Worm (Caenorhabditis elegans): Measurements from ENCODE around the gene srt-70.

DNA sequence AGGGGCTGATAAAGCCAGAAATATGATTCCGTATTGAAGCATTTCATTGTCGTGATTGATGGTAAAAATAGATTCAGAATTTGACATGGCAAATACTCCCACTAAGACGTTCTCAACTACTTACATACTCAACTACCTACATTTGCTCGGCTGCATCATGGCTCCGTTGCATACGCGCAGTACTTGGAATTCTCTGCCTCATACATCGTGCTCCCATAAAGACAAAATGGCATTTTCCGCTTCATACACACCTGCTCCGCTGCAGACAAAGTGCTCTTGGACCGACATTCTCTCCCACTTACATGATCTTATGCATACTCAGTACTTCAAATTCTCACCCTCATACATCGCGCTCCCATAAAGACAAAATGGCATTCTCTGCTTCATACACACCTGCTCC is 6.2 kb upstream of the srt-70 start, which contains the start of the genes srt-69 and B0238.12:
- TF ChIP-seq ztf-23 (GFP tag; IDR thresholded peaks at IDR 0.05), result no peak
- TF ChIP-seq flt-1 (GFP tag; IDR thresholded peaks at IDR 0.05), result no peak
- no peak for TF ChIP-seq cog-1 (tag; optimal IDR thresholded peaks at IDR 0.05)
- TF ChIP-seq T22C8.4 (GFP tag; IDR thresholded peaks at IDR 0.05), result no peak
- TF ChIP-seq klf-2 (GFP tag; conservative IDR thresholded peaks at IDR 0.05), result no peak
- no peak for TF ChIP-seq med-1 (GFP tag; optimal IDR thresholded peaks at IDR 0.05; ENCODE audit: insufficient read depth)
- TF ChIP-seq ztf-29 (GFP tag; IDR thresholded peaks at IDR 0.05), result no peak
